Worm (Caenorhabditis elegans): ENCODE data around the gene crh-2.
"Not testable (repeated sequence)": the region's sequence is repeated elsewhere in the genome, so short reads cannot be mapped to it uniquely, and the experiment has no call there.

Gene crh-2

DNA sequence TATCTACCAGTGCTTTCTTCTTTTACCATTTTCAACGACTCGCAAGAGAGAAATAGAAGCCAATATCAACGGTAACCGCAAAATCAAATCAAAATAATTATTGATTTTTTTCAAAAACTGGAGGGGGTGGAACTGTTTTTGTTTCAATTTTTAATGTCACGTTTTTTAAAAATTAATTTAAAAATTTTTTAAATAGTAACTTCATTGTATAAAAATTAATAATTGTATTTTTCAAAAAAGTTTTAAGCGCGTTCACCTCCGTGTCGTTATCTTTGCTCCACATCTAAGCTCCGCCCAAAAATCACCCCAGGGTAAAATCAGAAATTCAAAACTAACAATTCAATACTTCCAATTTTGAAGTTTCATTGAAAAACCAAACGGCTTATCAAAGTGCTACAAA is 26.3 kb downstream of the crh-2 start, which contains the start of gene C27D6.11:
Gene C27D6.11 (minus strand): TSS at position 101 of the 400 bp plus-strand sequence.
- TF ChIP-seq lin-13 (tag; optimal IDR thresholded peaks at IDR 0.05) (no peak), ztf-11 (tag; optimal IDR thresholded peaks at IDR 0.05) (no peak), pha-4 (tag; optimal IDR thresholded peaks at IDR 0.05) (no peak), nhr-2 (tag; optimal IDR thresholded peaks at IDR 0.05) (no peak), elt-1 (tag; optimal IDR thresholded peaks at IDR 0.05; ENCODE audit: borderline replicate concordance, insufficient read depth) (no peak), elt-3 (tag; optimal IDR thresholded peaks at IDR 0.05) (no peak), nhr-237 (tag; optimal IDR thresholded peaks at IDR 0.05) (no peak), unc-120 (tag; optimal IDR thresholded peaks at IDR 0.05; ENCODE audit: poor library complexity, severe bottlenecking) (no peak), ces-1 (GFP tag; optimal IDR thresholded peaks at IDR 0.05) (no peak), zip-8 (tag; optimal IDR thresholded peaks at IDR 0.05) (no peak), hlh-1 (tag; optimal IDR thresholded peaks at IDR 0.05) (no peak), sptf-1 (tag; optimal IDR thresholded peaks at IDR 0.05) (no peak), mls-2 (tag; optimal IDR thresholded peaks at IDR 0.05) (no peak), nhr-28 (tag; optimal IDR thresholded peaks at IDR 0.05) (no peak), ham-2 (GFP tag; optimal IDR thresholded peaks at IDR 0.05) (no peak), flh-1 (GFP tag; optimal IDR thresholded peaks at IDR 0.05) (no peak), ceh-83 (GFP tag; optimal IDR thresholded peaks at IDR 0.05) (no peak), mab-5 (tag; optimal IDR thresholded peaks at IDR 0.05) (no peak)

DNA sequence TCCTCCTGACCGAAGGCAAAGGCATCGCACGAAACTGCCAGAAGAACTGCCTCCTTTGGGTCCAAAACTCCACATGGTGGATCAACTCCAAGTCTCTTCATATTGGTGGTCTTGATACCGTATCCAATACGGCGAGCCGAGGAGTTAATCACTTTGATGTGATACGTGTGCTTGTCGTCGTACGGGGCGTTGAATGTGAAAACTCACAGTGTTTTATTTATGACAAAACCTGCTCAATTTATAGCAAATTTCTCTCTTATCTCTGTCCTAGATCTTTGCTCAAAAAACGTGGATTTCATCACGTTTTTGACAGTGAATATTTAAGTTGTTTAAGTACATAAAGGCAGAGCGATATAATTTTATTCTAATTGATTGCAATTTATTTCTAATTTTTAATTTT is 28.6 kb downstream of the crh-2 start, which contains the start of gene F58A6.9:
Gene F58A6.9 (minus strand): TSS at position 101 of the 400 bp plus-strand sequence.
- not testable (repeated sequence) for TF ChIP-seq mab-5 (tag; optimal IDR thresholded peaks at IDR 0.05); lin-13 (tag; optimal IDR thresholded peaks at IDR 0.05); ces-1 (GFP tag; optimal IDR thresholded peaks at IDR 0.05)

DNA sequence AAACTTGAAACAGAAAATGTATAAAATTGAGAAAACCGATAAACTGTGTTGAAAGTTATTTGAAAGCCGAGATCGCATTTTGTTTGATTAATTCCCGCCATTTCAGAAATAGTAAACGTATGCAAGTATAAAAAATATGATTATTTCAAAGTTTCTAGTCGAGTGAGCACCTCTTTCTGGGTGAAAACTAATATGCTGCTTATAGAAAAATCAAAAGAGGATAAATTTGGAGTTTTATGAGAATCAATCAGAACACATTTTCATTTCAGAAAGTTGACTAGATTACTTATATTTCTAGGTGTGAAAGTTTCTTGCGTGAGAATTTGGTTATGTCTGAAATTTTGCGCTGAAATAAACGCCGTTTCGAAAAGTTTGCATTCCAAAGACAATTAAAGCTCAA is 29.8 kb downstream of the crh-2 start, which contains the start of gene srb-13:
Gene srb-13 (minus strand): TSS at position 101 of the 400 bp plus-strand sequence.
- TF ChIP-seq sem-2 (GFP tag; optimal IDR thresholded peaks at IDR 0.05), result no peak
- no peak for TF ChIP-seq zip-8 (tag; optimal IDR thresholded peaks at IDR 0.05)
- no peak for TF ChIP-seq nhr-76 (tag; optimal IDR thresholded peaks at IDR 0.05)
- no peak for TF ChIP-seq nhr-12 (tag; optimal IDR thresholded peaks at IDR 0.05)
- no peak for TF ChIP-seq mep-1 (tag; optimal IDR thresholded peaks at IDR 0.05)
- no peak for TF ChIP-seq ceh-83 (GFP tag; optimal IDR thresholded peaks at IDR 0.05)
- TF ChIP-seq hlh-1 (tag; optimal IDR thresholded peaks at IDR 0.05), result no peak
- TF ChIP-seq unc-62 (GFP tag; optimal IDR thresholded peaks at IDR 0.05), result no peak
- TF ChIP-seq nhr-28 (tag; optimal IDR thresholded peaks at IDR 0.05), result no peak
- TF ChIP-seq unc-120 (tag; optimal IDR thresholded peaks at IDR 0.05; ENCODE audit: poor library complexity, severe bottlenecking), result no peak
- no peak for TF ChIP-seq elt-3 (tag; optimal IDR thresholded peaks at IDR 0.05)
- no peak for TF ChIP-seq M03D4.4 (tag; optimal IDR thresholded peaks at IDR 0.05)
- no peak for TF ChIP-seq ceh-39 (tag; optimal IDR thresholded peaks at IDR 0.05)
- TF ChIP-seq ztf-11 (tag; optimal IDR thresholded peaks at IDR 0.05), result no peak
- TF ChIP-seq cnd-1 (tag; optimal IDR thresholded peaks at IDR 0.05), result no peak
- TF ChIP-seq bed-3 (GFP tag; optimal IDR thresholded peaks at IDR 0.05), result no peak
- TF ChIP-seq elt-1 (tag; optimal IDR thresholded peaks at IDR 0.05; ENCODE audit: borderline replicate concordance, insufficient read depth), result no peak

DNA sequence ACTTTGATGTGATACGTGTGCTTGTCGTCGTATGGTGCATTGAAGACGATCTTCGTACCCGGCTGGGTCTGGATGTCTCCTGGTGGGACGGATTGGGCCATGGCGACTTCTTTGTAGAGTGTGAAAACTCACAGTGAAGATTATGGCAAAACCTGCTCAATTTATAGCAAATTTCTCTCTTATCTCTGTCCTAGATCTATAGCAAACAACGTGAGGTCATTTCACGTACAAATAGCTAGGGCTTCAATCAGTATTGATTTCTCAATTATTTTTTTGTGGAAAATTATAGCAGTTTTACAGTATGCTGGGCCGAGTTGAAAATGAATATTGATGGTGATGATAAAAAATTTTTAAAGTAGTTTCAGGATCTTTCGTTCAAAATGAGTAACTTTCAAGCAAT is 30.4 kb downstream of the crh-2 start, which contains the start of gene msp-45:
Gene msp-45 (minus strand): TSS at position 101 of the 400 bp plus-strand sequence.
- no peak for TF ChIP-seq hlh-1 (tag; optimal IDR thresholded peaks at IDR 0.05)
- TF ChIP-seq drap-1 (GFP tag; optimal IDR thresholded peaks at IDR 0.05), result no peak
- TF ChIP-seq zip-8 (tag; optimal IDR thresholded peaks at IDR 0.05), result no peak
- TF ChIP-seq nhr-2 (tag; optimal IDR thresholded peaks at IDR 0.05), result no peak
- no peak for TF ChIP-seq snpc-4 (tag; optimal IDR thresholded peaks at IDR 0.05)
- TF ChIP-seq elt-1 (tag; optimal IDR thresholded peaks at IDR 0.05; ENCODE audit: borderline replicate concordance, insufficient read depth), result no peak
- TF ChIP-seq cnd-1 (tag; optimal IDR thresholded peaks at IDR 0.05), result no peak
- TF ChIP-seq mls-2 (tag; optimal IDR thresholded peaks at IDR 0.05), result no peak
- TF ChIP-seq elt-3 (tag; optimal IDR thresholded peaks at IDR 0.05), result no peak
- no peak for TF ChIP-seq flh-1 (GFP tag; optimal IDR thresholded peaks at IDR 0.05)
- TF ChIP-seq nhr-12 (tag; optimal IDR thresholded peaks at IDR 0.05), result no peak
- TF ChIP-seq unc-120 (tag; optimal IDR thresholded peaks at IDR 0.05; ENCODE audit: poor library complexity, severe bottlenecking), result no peak
- TF ChIP-seq M03D4.4 (tag; optimal IDR thresholded peaks at IDR 0.05), result no peak
- TF ChIP-seq ceh-83 (GFP tag; optimal IDR thresholded peaks at IDR 0.05), result no peak
- no peak for TF ChIP-seq unc-62 (GFP tag; optimal IDR thresholded peaks at IDR 0.05)
- no peak for TF ChIP-seq ceh-43 (GFP tag; optimal IDR thresholded peaks at IDR 0.05)
- no peak for TF ChIP-seq nhr-76 (tag; optimal IDR thresholded peaks at IDR 0.05)
- TF ChIP-seq mep-1 (tag; optimal IDR thresholded peaks at IDR 0.05), result no peak
- no peak for TF ChIP-seq sptf-1 (tag; optimal IDR thresholded peaks at IDR 0.05)

DNA sequence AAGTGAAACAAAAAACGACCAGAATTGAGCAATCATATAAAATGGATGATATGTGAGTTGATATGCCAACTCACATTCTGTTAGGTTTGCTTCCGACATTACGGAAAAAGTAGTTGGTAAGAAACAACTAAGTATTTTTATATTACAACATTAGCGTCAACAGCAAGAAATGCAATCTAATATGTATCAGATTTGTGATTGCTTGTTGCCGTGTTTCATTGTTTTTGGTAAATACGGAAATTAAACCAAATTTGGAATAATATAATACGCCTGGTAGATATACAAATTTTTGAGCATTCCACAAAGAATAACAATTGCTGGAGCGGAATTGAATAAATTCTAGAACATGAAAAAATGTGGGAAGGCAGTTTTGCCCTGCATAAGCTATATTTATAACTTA is 32.8 kb downstream of the crh-2 start, which contains the start of gene srb-12:
Gene srb-12 (minus strand): TSS at position 101 of the 400 bp plus-strand sequence.
- TF ChIP-seq ceh-39 (tag; optimal IDR thresholded peaks at IDR 0.05) (no peak), mep-1 (tag; optimal IDR thresholded peaks at IDR 0.05) (no peak), ztf-11 (tag; optimal IDR thresholded peaks at IDR 0.05) (no peak), hlh-1 (tag; optimal IDR thresholded peaks at IDR 0.05) (no peak), nhr-2 (tag; optimal IDR thresholded peaks at IDR 0.05) (no peak), zip-8 (tag; optimal IDR thresholded peaks at IDR 0.05) (no peak), snpc-4 (tag; optimal IDR thresholded peaks at IDR 0.05) (no peak), M03D4.4 (tag; optimal IDR thresholded peaks at IDR 0.05) (no peak), bed-3 (GFP tag; optimal IDR thresholded peaks at IDR 0.05) (no peak), lin-32 (GFP tag; optimal IDR thresholded peaks at IDR 0.05) (no peak), sem-2 (GFP tag; optimal IDR thresholded peaks at IDR 0.05) (no peak), ham-2 (GFP tag; optimal IDR thresholded peaks at IDR 0.05) (no peak), lin-13 (tag; optimal IDR thresholded peaks at IDR 0.05) (no peak), nhr-12 (tag; optimal IDR thresholded peaks at IDR 0.05) (no peak)
